Fruit fly (Drosophila melanogaster): ENCODE results near the gene CG42367.

CG42367 gene

DNA sequence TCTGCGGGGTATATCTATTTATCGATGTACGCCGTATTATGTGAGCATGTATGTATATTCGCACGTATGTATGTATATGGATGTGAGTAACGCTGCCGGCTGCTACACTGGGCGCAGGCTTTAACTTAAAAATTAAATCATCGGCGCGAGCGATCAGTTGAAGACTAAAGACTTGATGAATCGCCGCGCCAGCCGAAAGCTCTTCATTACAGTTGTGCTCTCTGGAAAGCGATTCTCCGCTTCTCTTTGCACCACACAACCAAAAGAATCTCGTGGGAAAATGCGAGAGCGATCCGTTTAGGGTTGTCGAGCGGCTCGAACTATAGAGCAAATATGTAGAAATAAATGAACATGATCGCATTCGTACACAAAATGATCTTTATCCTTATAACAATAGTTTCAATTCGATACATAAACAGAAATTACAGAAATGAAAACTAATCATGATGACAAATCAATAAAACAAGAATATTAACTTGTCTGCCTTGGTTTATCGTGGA, 21.9 kb upstream of the CG42367 start, which contains the start of gene CG13124 (continued):
- TF ChIP-seq CG11723 (GFP tag; optimal IDR thresholded peaks at IDR 0.05) (no peak), lola (GFP tag; optimal IDR thresholded peaks at IDR 0.05) (no peak), Neu2 (GFP tag; optimal IDR thresholded peaks at IDR 0.05; ENCODE audit: borderline replicate concordance) (no peak), CG2120 (GFP tag; optimal IDR thresholded peaks at IDR 0.05) (peak; percentile 46), CG18764 (GFP tag; optimal IDR thresholded peaks at IDR 0.05) (no peak), Eip74EF (GFP tag; optimal IDR thresholded peaks at IDR 0.05) (no peak), CG14965 (GFP tag; optimal IDR thresholded peaks at IDR 0.05; ENCODE audit: borderline replicate concordance) (no peak), CG17361 (GFP tag; IDR thresholded peaks at IDR 0.05) (no peak), CG13775 (GFP tag; optimal IDR thresholded peaks at IDR 0.05) (no peak), CG18011 (GFP tag; optimal IDR thresholded peaks at IDR 0.05) (no peak), BtbVII (GFP tag; optimal IDR thresholded peaks at IDR 0.05) (peak; percentile 60), HHEX (GFP tag; optimal IDR thresholded peaks at IDR 0.05) (no peak), sisA (GFP tag; IDR thresholded peaks at IDR 0.05) (no peak), wek (GFP tag; optimal IDR thresholded peaks at IDR 0.05) (peak; percentile 21), zf30C (GFP tag; optimal IDR thresholded peaks at IDR 0.05) (no peak), tna (GFP tag; IDR thresholded peaks at IDR 0.05; ENCODE audit: partially characterized antibody) (0 out of 2 replicates have a peak, but pooled peaks have one; percentile 8), CG2712 (tag; optimal IDR thresholded peaks at IDR 0.05) (no peak), CG11695 (GFP tag; IDR thresholded peaks at IDR 0.05) (peak; percentile 23; the same call in 1 of the 3 replicates), hkb (optimal IDR thresholded peaks at IDR 0.05) (no peak), hkb (GFP tag; IDR thresholded peaks at IDR 0.05) (peak; percentile 24), nerfin-2 (GFP tag; IDR thresholded peaks at IDR 0.05; ENCODE audit: partially characterized antibody) (no peak), knrl (GFP tag; IDR thresholded peaks at IDR 0.05; ENCODE audit: partially characterized antibody) (no peak), Sox100B (GFP tag; optimal IDR thresholded peaks at IDR 0.05) (no peak), pb (GFP tag; optimal IDR thresholded peaks at IDR 0.05) (no peak), scrt (GFP tag; optimal IDR thresholded peaks at IDR 0.05) (no peak), CG5180 (GFP tag; optimal IDR thresholded peaks at IDR 0.05) (no peak), D19B (GFP tag; optimal IDR thresholded peaks at IDR 0.05) (no peak), E2f2 (GFP tag; IDR thresholded peaks at IDR 0.05) (no peak), CG9932 (GFP tag; IDR thresholded peaks at IDR 0.05) (peak; percentile 53), CG12219 (GFP tag; optimal IDR thresholded peaks at IDR 0.05) (peak; percentile 36), CG1233 (GFP tag; optimal IDR thresholded peaks at IDR 0.05) (no peak), Bgb (GFP tag; IDR thresholded peaks at IDR 0.05; ENCODE audit: partially characterized antibody) (0 out of 2 replicates have a peak, but pooled peaks have one; percentile 16), zfh2 (GFP tag; optimal IDR thresholded peaks at IDR 0.05) (no peak), nom (GFP tag; optimal IDR thresholded peaks at IDR 0.05) (peak; percentile 61), luna (GFP tag; optimal IDR thresholded peaks at IDR 0.05) (no peak), CG18599 (GFP tag; optimal IDR thresholded peaks at IDR 0.05) (peak; percentile 43), CG1832 (GFP tag; optimal IDR thresholded peaks at IDR 0.05) (no peak), trh (GFP tag; optimal IDR thresholded peaks at IDR 0.05) (no peak), fu2 (GFP tag; optimal IDR thresholded peaks at IDR 0.05) (no peak), CG15601 (tag; optimal IDR thresholded peaks at IDR 0.05) (no peak), CG32532 (GFP tag; IDR thresholded peaks at IDR 0.05) (peak; percentile 73; the same call in 1 of the 2 replicates), chm (GFP tag; IDR thresholded peaks at IDR 0.05) (peak; percentile 57; the same call in 1 of the 2 replicates), CG8388 (GFP tag; optimal IDR thresholded peaks at IDR 0.05) (no peak), Fer3 (tag; optimal IDR thresholded peaks at IDR 0.05) (no peak), CTCF (GFP tag; optimal IDR thresholded peaks at IDR 0.05) (no peak), oc (tag; optimal IDR thresholded peaks at IDR 0.05) (no peak), NFAT (GFP tag; IDR thresholded peaks at IDR 0.05) (peak; percentile 25; the same call in 1 of the 2 replicates), CG9215 (GFP tag; IDR thresholded peaks at IDR 0.05) (no peak), fd102C (GFP tag; optimal IDR thresholded peaks at IDR 0.05) (no peak), stwl (tag; optimal IDR thresholded peaks at IDR 0.05) (no peak)

Data from whole organism, embryonic.